Fruit fly (Drosophila melanogaster) whole organism, embryonic: ENCODE data around the gene Cpr23B.

Experiments used
- ATbp ChIP-seq: fragments of 200-800 bp; sonication (Bioruptor generic); optimal IDR thresholded peaks from 2 replicates; lab custom pipeline; 2017; ENCODE audit warnings: missing biosample characterization, mild to moderate bottlenecking, missing genetic modification characterization, missing genetic modification reagents
- Ada2b ChIP-seq: fragments of 200-800 bp; sonication (Bioruptor generic); IDR thresholded peaks from 2 replicates; pipeline ENCODE4 v1.3.6; 2022; ENCODE audit warnings: missing biosample characterization, missing genetic modification characterization
- Bdp1 ChIP-seq: fragments of 200-800 bp; sonication (Bioruptor generic); optimal IDR thresholded peaks from 3 replicates; lab custom pipeline; 2016; ENCODE audit warnings: missing biosample characterization, missing genetic modification characterization
- CG10209 ChIP-seq: fragments of 200-800 bp; sonication (Bioruptor generic); optimal IDR thresholded peaks from 3 replicates; lab custom pipeline; 2017; ENCODE audit warnings: missing biosample characterization, mild to moderate bottlenecking, missing genetic modification characterization, missing genetic modification reagents
- CG10543 ChIP-seq: fragments of 200-800 bp; sonication (Bioruptor generic); optimal IDR thresholded peaks from 3 replicates; lab custom pipeline; 2017; ENCODE audit warnings: missing biosample characterization, mild to moderate bottlenecking, missing genetic modification characterization, moderate library complexity
- CG11456 ChIP-seq: fragments of 200-800 bp; sonication (Bioruptor generic); IDR thresholded peaks from 3 replicates; pipeline ENCODE4 v1.3.6; 2022; ENCODE audit warnings: missing biosample characterization, missing genetic modification characterization
- CG11695 ChIP-seq: fragments of 200-800 bp; sonication (Bioruptor generic); IDR thresholded peaks from 3 replicates; pipeline ENCODE4 v1.3.6; 2022; ENCODE audit warnings: missing biosample characterization, missing genetic modification characterization
- CG12391 ChIP-seq: fragments of 200-800 bp; sonication (Bioruptor generic); optimal IDR thresholded peaks from 3 replicates; lab custom pipeline; 2018; ENCODE audit warnings: missing biosample characterization, mild to moderate bottlenecking, missing genetic modification characterization, moderate library complexity
- CG13296 ChIP-seq: fragments of 200-800 bp; sonication (Bioruptor generic); optimal IDR thresholded peaks from 3 replicates; lab custom pipeline; 2018; ENCODE audit warnings: missing biosample characterization, mild to moderate bottlenecking, missing genetic modification characterization
- CG15479 ChIP-seq: fragments of 200-800 bp; sonication (Bioruptor generic); optimal IDR thresholded peaks from 3 replicates; lab custom pipeline; 2019; ENCODE audit warnings: missing biosample characterization, mild to moderate bottlenecking, missing genetic modification characterization, moderate library complexity
- CG17359 ChIP-seq: fragments of 200-800 bp; sonication (Bioruptor generic); optimal IDR thresholded peaks from 3 replicates; lab custom pipeline; 2018; ENCODE audit warnings: missing biosample characterization, mild to moderate bottlenecking, missing genetic modification characterization, moderate library complexity
- CG17912 ChIP-seq: fragments of 200-800 bp; sonication (Bioruptor generic); optimal IDR thresholded peaks from 2 replicates; lab custom pipeline; 2018; ENCODE audit warnings: missing biosample characterization, mild to moderate bottlenecking, missing genetic modification characterization
- CG2875 ChIP-seq: fragments of 200-800 bp; sonication (Bioruptor generic); optimal IDR thresholded peaks from 2 replicates; lab custom pipeline; 2017; ENCODE audit warnings: missing biosample characterization, mild to moderate bottlenecking, missing genetic modification characterization, missing genetic modification reagents
- CG3847 ChIP-seq: fragments of 200-800 bp; sonication (Bioruptor generic); IDR thresholded peaks from 2 replicates; pipeline ENCODE4 v1.3.6; 2022; ENCODE audit warnings: missing biosample characterization, missing genetic modification characterization
- CG7839 ChIP-seq: fragments of 200-800 bp; sonication (Bioruptor generic); optimal IDR thresholded peaks from 3 replicates; lab custom pipeline; 2018; ENCODE audit warnings: missing biosample characterization, mild to moderate bottlenecking, missing genetic modification characterization, moderate library complexity
- CG8290 ChIP-seq, 3 experiments: fragments of 200-800 bp; sonication (Bioruptor generic); optimal IDR thresholded peaks; 2 replicates each; lab custom pipeline; 2016 to 2019; ENCODE audit warnings: missing biosample characterization in 3 of 3, missing genetic modification characterization in 3 of 3, mild to moderate bottlenecking in 2 of 3, moderate library complexity in 1 of 3
- D19A ChIP-seq: fragments of 200-800 bp; optimal IDR thresholded peaks from 3 replicates; lab custom pipeline; 2019; ENCODE audit warnings: missing biosample characterization, mild to moderate bottlenecking, missing genetic modification characterization, moderate library complexity
- Dek ChIP-seq: fragments of 200-800 bp; sonication (Bioruptor generic); optimal IDR thresholded peaks from 3 replicates; lab custom pipeline; 2019; ENCODE audit warnings: missing biosample characterization, mild to moderate bottlenecking, missing genetic modification characterization, moderate library complexity
- Eip74EF ChIP-seq, 2 experiments: fragments of 200-800 bp in 1 of 2; fragments of >200 bp in 1 of 2; sonication (Bioruptor generic) in 1 of 2; optimal IDR thresholded peaks; 2 replicates each; lab custom pipeline; 2017 to 2019; ENCODE audit warnings: missing biosample characterization in 2 of 2, missing genetic modification characterization in 2 of 2, mild to moderate bottlenecking in 1 of 2, moderate library complexity in 1 of 2
- Gug ChIP-seq: fragments of 200-800 bp; sonication (Bioruptor generic); IDR thresholded peaks from 4 replicates; pipeline ENCODE4 v1.3.6; 2022; ENCODE audit warnings: missing biosample characterization, missing genetic modification characterization
- Hmr ChIP-seq: fragments of 200-800 bp; sonication (Bioruptor generic); optimal IDR thresholded peaks from 3 replicates; lab custom pipeline; 2017; ENCODE audit warnings: mild to moderate bottlenecking, missing biosample characterization, missing genetic modification reagents, missing genetic modification characterization
- Hmx ChIP-seq: fragments of 200-800 bp; sonication (Bioruptor generic); optimal IDR thresholded peaks from 2 replicates; lab custom pipeline; 2016; ENCODE audit warnings: missing biosample characterization, missing genetic modification characterization
- Hr51 ChIP-seq, 2 experiments: fragments of 200-800 bp; sonication (Bioruptor generic); optimal IDR thresholded peaks; 2 replicates in 1 of 2; 3 replicates in 1 of 2; lab custom pipeline; 2016 to 2018; ENCODE audit warnings: missing biosample characterization in 2 of 2, missing genetic modification characterization in 2 of 2, mild to moderate bottlenecking in 1 of 2, moderate library complexity in 1 of 2
- Oaz ChIP-seq: fragments of 200-800 bp; sonication (Bioruptor generic); IDR thresholded peaks from 2 replicates; pipeline ENCODE4 v1.3.6; 2022; ENCODE audit warnings: missing biosample characterization, missing genetic modification characterization
- Pdp1 ChIP-seq, 2 experiments: fragments of 200-800 bp; sonication (Bioruptor generic); optimal IDR thresholded peaks; 3 replicates each; lab custom pipeline; 2016; ENCODE audit warnings: missing biosample characterization in 2 of 2, missing genetic modification characterization in 2 of 2, mild to moderate bottlenecking in 1 of 2, moderate library complexity in 1 of 2
- Six4 ChIP-seq: fragments of 200-800 bp; sonication (Bioruptor generic); optimal IDR thresholded peaks from 2 replicates; lab custom pipeline; 2016; ENCODE audit warnings: missing biosample characterization, missing genetic modification characterization
- Sox100B ChIP-seq: fragments of 200-800 bp; sonication (Bioruptor generic); optimal IDR thresholded peaks from 3 replicates; lab custom pipeline; 2018; ENCODE audit warnings: missing biosample characterization, mild to moderate bottlenecking, missing genetic modification characterization
- ac ChIP-seq: fragments of 200-800 bp; sonication (Bioruptor generic); optimal IDR thresholded peaks from 3 replicates; lab custom pipeline; 2017; ENCODE audit warnings: missing biosample characterization, mild to moderate bottlenecking, missing genetic modification characterization
- cg ChIP-seq: fragments of 200-800 bp; sonication (Bioruptor generic); optimal IDR thresholded peaks from 3 replicates; lab custom pipeline; 2019; ENCODE audit warnings: missing biosample characterization, mild to moderate bottlenecking, missing genetic modification characterization, moderate library complexity
- crol ChIP-seq: fragments of 200-800 bp; sonication (Bioruptor generic); IDR thresholded peaks from 2 replicates; pipeline ENCODE4 v1.3.6; 2022; ENCODE audit warnings: missing biosample characterization, missing genetic modification characterization
- danr ChIP-seq: fragments of 200-800 bp; sonication (Bioruptor generic); IDR thresholded peaks from 2 replicates; pipeline ENCODE4 v1.3.6; 2022; ENCODE audit warnings: missing biosample characterization, missing genetic modification characterization
- fd3F ChIP-seq: fragments of 200-800 bp; sonication (Bioruptor generic); optimal IDR thresholded peaks from 2 replicates; lab custom pipeline; 2018; ENCODE audit warnings: missing biosample characterization, mild to moderate bottlenecking, missing genetic modification characterization, moderate library complexity
- fd96Cb ChIP-seq: fragments of 200-800 bp; sonication (Bioruptor generic); optimal IDR thresholded peaks from 2 replicates; lab custom pipeline; 2018; ENCODE audit warnings: missing biosample characterization, mild to moderate bottlenecking, missing genetic modification characterization, moderate library complexity
- gfzf ChIP-seq: fragments of 200-800 bp; sonication (Bioruptor generic); optimal IDR thresholded peaks from 2 replicates; lab custom pipeline; 2016; ENCODE audit warnings: missing biosample characterization, mild to moderate bottlenecking, missing genetic modification characterization, moderate library complexity
- grn ChIP-seq: fragments of 200-800 bp; sonication (Bioruptor generic); optimal IDR thresholded peaks from 3 replicates; lab custom pipeline; 2017; ENCODE audit warnings: missing biosample characterization, missing genetic modification characterization
- hkb ChIP-seq, 2 experiments: fragments of 200-800 bp in 1 of 2; fragments of >200 bp in 1 of 2; sonication (Bioruptor generic) in 1 of 2; IDR thresholded peaks in 1 of 2; optimal IDR thresholded peaks in 1 of 2; 2 replicates each; pipeline versions ENCODE4 v1.3.6 to Lab custom; 2017 to 2022; ENCODE audit warnings: missing biosample characterization in 1 of 2, missing genetic modification characterization in 1 of 2
- phol ChIP-seq: fragments of 200-800 bp; sonication (Bioruptor generic); optimal IDR thresholded peaks from 3 replicates; lab custom pipeline; 2018; ENCODE audit warnings: missing biosample characterization, mild to moderate bottlenecking, missing genetic modification characterization, moderate library complexity
- sc ChIP-seq, 3 experiments: fragments of >200 bp in 2 of 3; fragments of 200-800 bp in 1 of 3; sonication (Bioruptor generic) in 1 of 3; optimal IDR thresholded peaks; 2 replicates in 2 of 3; 3 replicates in 1 of 3; lab custom pipeline; 2017; ENCODE audit warnings: mild to moderate bottlenecking in 1 of 3, missing biosample characterization in 1 of 3, missing genetic modification characterization in 1 of 3, missing genetic modification reagents in 1 of 3
- seq ChIP-seq: fragments of 200-800 bp; sonication (Bioruptor generic); IDR thresholded peaks from 2 replicates; pipeline ENCODE4 v1.3.6; 2022; ENCODE audit warnings: missing biosample characterization, missing genetic modification characterization
- sisA ChIP-seq: fragments of 200-800 bp; sonication (Bioruptor generic); IDR thresholded peaks from 2 replicates; pipeline ENCODE4 v1.3.6; 2022; ENCODE audit warnings: missing biosample characterization, missing genetic modification characterization
- slou ChIP-seq: fragments of 200-800 bp; sonication (Bioruptor generic); optimal IDR thresholded peaks from 3 replicates; lab custom pipeline; 2016; ENCODE audit warnings: missing biosample characterization, missing genetic modification characterization
- so ChIP-seq: fragments of 200-800 bp; sonication (Bioruptor generic); IDR thresholded peaks from 3 replicates; pipeline ENCODE4 v1.3.6; 2022; ENCODE audit warnings: missing biosample characterization, missing genetic modification characterization
- stc ChIP-seq: fragments of 200-800 bp; sonication (Bioruptor generic); IDR thresholded peaks from 2 replicates; pipeline ENCODE4 v1.3.6; 2022; ENCODE audit warnings: missing biosample characterization, missing genetic modification characterization
- stwl ChIP-seq: fragments of 200-800 bp; sonication (Bioruptor generic); optimal IDR thresholded peaks from 3 replicates; lab custom pipeline; 2018; ENCODE audit warnings: missing biosample characterization, mild to moderate bottlenecking, missing genetic modification characterization, moderate library complexity
- sug ChIP-seq: fragments of 200-800 bp; optimal IDR thresholded peaks from 2 replicates; lab custom pipeline; 2019; ENCODE audit warnings: missing biosample characterization, mild to moderate bottlenecking, missing genetic modification characterization, moderate library complexity
- unpg ChIP-seq: fragments of 200-800 bp; sonication (Bioruptor generic); optimal IDR thresholded peaks from 3 replicates; lab custom pipeline; 2018; ENCODE audit warnings: missing biosample characterization, mild to moderate bottlenecking, missing genetic modification characterization, moderate library complexity

The Cpr23B gene

DNA sequence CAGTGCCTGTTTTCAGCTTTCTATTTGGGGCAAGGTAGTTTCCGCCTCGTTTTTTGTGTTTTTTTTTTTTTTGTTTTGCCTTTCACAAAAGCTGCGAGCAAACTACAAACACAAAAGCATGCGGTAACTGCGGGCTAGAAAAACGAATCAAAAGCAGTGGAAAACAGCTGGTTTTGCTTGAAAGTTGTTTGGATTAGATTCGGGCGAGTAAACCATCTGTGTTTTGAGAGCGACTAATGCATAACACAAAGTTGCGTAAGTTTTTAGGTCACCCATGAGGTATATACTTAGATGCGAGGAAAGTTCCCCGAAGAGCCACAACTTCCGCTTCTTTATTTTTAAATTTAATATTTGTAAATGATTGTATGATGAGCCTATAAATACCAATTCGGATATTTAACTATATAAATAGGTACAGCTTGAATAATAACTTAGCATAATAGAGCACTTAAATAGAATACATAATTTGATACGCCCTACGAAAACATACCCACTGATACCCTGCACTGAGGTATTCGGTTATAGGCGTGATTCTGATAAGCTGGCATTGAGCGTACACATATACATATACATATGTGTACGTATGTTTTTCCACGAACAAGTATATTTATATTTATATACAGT lies 34.2 kb downstream of the Cpr23B start (continued):
- TF ChIP-seq CG7839 (tag; lab: Kevin White, UChicago) (peak; percentile 72), Six4 (no peak), gfzf (GFP tag; lab: Kevin White, UChicago) (no peak), ATbp (peak; percentile 50), ac (GFP tag; lab: Kevin White, UChicago) (no peak), danr (GFP tag; lab: Robert Waterston, UW) (peak; percentile 13; the same call in 1 of the 2 replicates), grn (GFP tag; lab: Kevin White, UChicago) (no peak), fd3F (GFP tag; lab: Kevin White, UChicago) (peak; percentile 67), Ada2b (peak; percentile 31; the same call in 1 of the 2 replicates), CG15479 (GFP tag; lab: Kevin White, UChicago) (no peak), CG10209 (peak; percentile 67), Hmx (GFP tag; lab: Kevin White, UChicago) (no peak), Oaz (GFP tag; lab: Robert Waterston, UW) (0 out of 2 replicates have a peak, but pooled peaks have one; percentile 17), CG2875 (GFP tag; lab: Kevin White, UChicago) (peak; percentile 1), Hmr (GFP tag; lab: Kevin White, UChicago) (peak; percentile 67), so (0 out of 3 replicates have a peak, but pooled peaks have one; percentile 43), Hr51 (GFP tag; optimal IDR thresholded peaks at IDR 0.05; lab: Kevin White, UChicago) (peak in 1 of 2 experiments; percentile 84), stc (GFP tag; lab: Robert Waterston, UW) (peak; percentile 28; the same call in 1 of the 2 replicates), seq (GFP tag; lab: Robert Waterston, UW) (peak; percentile 46; the same call in 1 of the 2 replicates), sc (optimal IDR thresholded peaks at IDR 0.05; lab: Kevin White, UChicago) (no peak), sc (GFP tag; optimal IDR thresholded peaks at IDR 0.05; lab: Kevin White, UChicago) (no peak), Dek (tag; lab: Kevin White, UChicago) (peak; percentile 48), CG13296 (GFP tag; lab: Kevin White, UChicago) (peak; percentile 55), phol (tag; lab: Kevin White, UChicago) (peak; percentile 19), stwl (tag; lab: Kevin White, UChicago) (no peak), unpg (GFP tag; lab: Kevin White, UChicago) (peak; percentile 12), crol (GFP tag; lab: Robert Waterston, UW) (no peak), fd96Cb (tag; lab: Kevin White, UChicago) (peak; percentile 17), CG17359 (tag; lab: Kevin White, UChicago) (peak; percentile 49), sug (peak; percentile 55), CG8290 (GFP tag; optimal IDR thresholded peaks at IDR 0.05; lab: Kevin White, UChicago) (no peak), CG8290 (tag; optimal IDR thresholded peaks at IDR 0.05; lab: Kevin White, UChicago) (peak in 1 of 2 experiments; percentile 41), D19A (tag; lab: Kevin White, UChicago) (peak; percentile 55), sisA (peak; percentile 9; the same call in 1 of the 2 replicates), Eip74EF (GFP tag; optimal IDR thresholded peaks at IDR 0.05; lab: Kevin White, UChicago) (peak in 1 of 2 experiments; percentile 85), Gug (GFP tag; lab: Robert Waterston, UW) (0 out of 4 replicates have a peak, but pooled peaks have one; percentile 5), Bdp1 (no peak), CG11695 (peak; percentile 73), CG3847 (GFP tag; lab: Robert Waterston, UW) (0 out of 2 replicates have a peak, but pooled peaks have one; percentile 19), CG10543 (GFP tag; lab: Kevin White, UChicago) (peak; percentile 29), Pdp1 (GFP tag; optimal IDR thresholded peaks at IDR 0.05; lab: Kevin White, UChicago) (peak in 1 of 2 experiments; percentile 97), Sox100B (GFP tag; lab: Kevin White, UChicago) (peak; percentile 19), CG12391 (tag; lab: Kevin White, UChicago) (peak; percentile 3), hkb (optimal IDR thresholded peaks at IDR 0.05; lab: Kevin White, UChicago) (no peak), hkb (GFP tag; IDR thresholded peaks at IDR 0.05; lab: Robert Waterston, UW) (peak; percentile 42; the same call in 1 of the 2 replicates), cg (GFP tag; lab: Kevin White, UChicago) (peak; percentile 44), CG17912 (GFP tag; lab: Kevin White, UChicago) (no peak), CG11456 (peak; percentile 55; the same call in 1 of the 3 replicates), slou (GFP tag; lab: Kevin White, UChicago) (no peak)
